Worm (Caenorhabditis elegans) whole organism, midembryonic: ENCODE data around the gene got-2.2.

Experiments used
- T22C8.4 ChIP-seq: fragments of 200-800 bp; sonication (Bioruptor generic); IDR thresholded peaks from 2 replicates; pipeline ENCODE4 v1.3.6; 2022; ENCODE audit warnings: missing genetic modification characterization, missing compliant biosample characterization
- cog-1 ChIP-seq: sonication (generic microtip); optimal IDR thresholded peaks from 2 replicates; lab custom pipeline; 2016; ENCODE audit warnings: missing genetic modification characterization, missing compliant biosample characterization
- flt-1 ChIP-seq: fragments of 200-800 bp; sonication (Bioruptor generic); IDR thresholded peaks from 2 replicates; pipeline ENCODE4 v1.3.6; 2022; ENCODE audit warnings: missing genetic modification characterization, missing compliant biosample characterization
- klf-2 ChIP-seq: fragments of 200-800 bp; sonication (Bioruptor generic); conservative IDR thresholded peaks from 2 replicates; pipeline ENCODE4 v1.3.6; 2022; ENCODE audit warnings: missing genetic modification reagents, missing genetic modification characterization, missing compliant biosample characterization
- med-1 ChIP-seq: sonication (generic microtip); optimal IDR thresholded peaks from 2 replicates; lab custom pipeline; 2017; ENCODE audit warnings: missing genetic modification characterization, mild to moderate bottlenecking, missing compliant biosample characterization, antibody characterized with exemption, missing genetic modification reagents; ENCODE audit not compliant: insufficient read depth
- ref-1 ChIP-seq: fragments of 200-800 bp; sonication (Bioruptor generic); conservative IDR thresholded peaks from 2 replicates; pipeline ENCODE4 v1.3.6; 2022; ENCODE audit warnings: missing genetic modification reagents, missing genetic modification characterization, missing compliant biosample characterization
- tab-1 ChIP-seq: fragments of 200-800 bp; sonication (Bioruptor generic); IDR thresholded peaks from 2 replicates; pipeline ENCODE4 v1.3.6; 2022; ENCODE audit warnings: missing genetic modification characterization, missing compliant biosample characterization
- ztf-23 ChIP-seq: fragments of 200-800 bp; sonication (Bioruptor generic); IDR thresholded peaks from 2 replicates; pipeline ENCODE4 v1.3.6; 2022; ENCODE audit warnings: missing genetic modification reagents, missing genetic modification characterization, missing compliant biosample characterization
- ztf-29 ChIP-seq: fragments of 200-800 bp; sonication (Bioruptor generic); IDR thresholded peaks from 2 replicates; pipeline ENCODE4 v1.3.6; 2022; ENCODE audit warnings: missing genetic modification reagents, missing genetic modification characterization, missing compliant biosample characterization

got-2.2 gene

ce11 chrX:6279625-6280024 is 38.8 kb downstream of the got-2.2 start, which contains the start of gene col-166:
Gene col-166 (plus strand): TSS chrX:6280016.
- TF ChIP-seq med-1 (GFP tag; lab: Kevin White, UChicago) (no peak), tab-1 (GFP tag; lab: Robert Waterston, UW) (no peak)

ce11 chrX:6280998-6281397 is 40.2 kb downstream of the got-2.2 start:
- TF ChIP-seq T22C8.4 (no peak), klf-2 (no peak), flt-1 (GFP tag; lab: Robert Waterston, UW) (no peak), ztf-29 (GFP tag; lab: Robert Waterston, UW) (no peak), tab-1 (GFP tag; lab: Robert Waterston, UW) (no peak), cog-1 (tag; lab: Kevin White, UChicago) (no peak), ref-1 (GFP tag; lab: Robert Waterston, UW) (no peak), med-1 (GFP tag; lab: Kevin White, UChicago) (no peak), ztf-23 (no peak)

ce11 chrX:6286154-6286553 is 45.4 kb downstream of the got-2.2 start:
- TF ChIP-seq T22C8.4 (peak; percentile 53; the same call in 1 of the 2 replicates), ztf-23 (0 out of 2 replicates have a peak, but pooled peaks have one; percentile 42), tab-1 (GFP tag; lab: Robert Waterston, UW) (peak; percentile 79; the same call in 1 of the 2 replicates), ztf-29 (GFP tag; lab: Robert Waterston, UW) (0 out of 2 replicates have a peak, but pooled peaks have one; percentile 61), med-1 (GFP tag; lab: Kevin White, UChicago) (no peak), ref-1 (GFP tag; lab: Robert Waterston, UW) (peak; percentile 33; the same call in 1 of the 2 replicates), flt-1 (GFP tag; lab: Robert Waterston, UW) (peak; percentile 88), cog-1 (tag; lab: Kevin White, UChicago) (no peak), klf-2 (peak; percentile 65; the same call in 1 of the 2 replicates)

- TF ChIP-seq T22C8.4 = no peak
- TF ChIP-seq flt-1 (GFP tag; lab: Robert Waterston, UW) = no peak
- no peak for TF ChIP-seq ztf-29 (GFP tag; lab: Robert Waterston, UW)
- no peak for TF ChIP-seq cog-1 (tag; lab: Kevin White, UChicago)
- TF ChIP-seq ztf-23 = no peak
- TF ChIP-seq klf-2 = no peak
- no peak for TF ChIP-seq ref-1 (GFP tag; lab: Robert Waterston, UW)
- TF ChIP-seq med-1 (GFP tag; lab: Kevin White, UChicago) = no peak
- no peak for TF ChIP-seq tab-1 (GFP tag; lab: Robert Waterston, UW)
Observed at ce11 chrX:6289038-6289437, 48.3 kb downstream of the got-2.2 start.

ce11 chrX:6291632-6292031 is 50.8 kb downstream of the got-2.2 start, which contains the start of gene lev-9:
Gene lev-9 (minus strand): TSS chrX:6291732.
- TF ChIP-seq med-1 (GFP tag; lab: Kevin White, UChicago) = no peak
- no peak for TF ChIP-seq ztf-29 (GFP tag; lab: Robert Waterston, UW)
- no peak for TF ChIP-seq klf-2
- no peak for TF ChIP-seq cog-1 (tag; lab: Kevin White, UChicago)
- TF ChIP-seq tab-1 (GFP tag; lab: Robert Waterston, UW) = no peak
- no peak for TF ChIP-seq flt-1 (GFP tag; lab: Robert Waterston, UW)
- TF ChIP-seq ref-1 (GFP tag; lab: Robert Waterston, UW) = no peak
- TF ChIP-seq T22C8.4 = no peak
- TF ChIP-seq ztf-23 = no peak

ce11 chrX:6292143-6292542 is 51.4 kb downstream of the got-2.2 start:
- TF ChIP-seq med-1 (GFP tag; lab: Kevin White, UChicago) (peak; percentile 71), ztf-23 (peak; percentile 97), cog-1 (tag; lab: Kevin White, UChicago) (peak; percentile 77), T22C8.4 (peak; percentile 95), flt-1 (GFP tag; lab: Robert Waterston, UW) (peak; percentile 98), ztf-29 (GFP tag; lab: Robert Waterston, UW) (peak; percentile 80), klf-2 (peak; percentile 97), ref-1 (GFP tag; lab: Robert Waterston, UW) (peak; percentile 96), tab-1 (GFP tag; lab: Robert Waterston, UW) (peak; percentile 99)
